Worm (Caenorhabditis elegans) whole organism, L2 larva: ENCODE measurements around the gene Y62E10A.3.
A peak's percentile ranks its signal among the peaks of the same experiment; 100 is the strongest.

Experiments used
- C34F6.9 ChIP-seq: fragments of 150-350 bp; optimal IDR thresholded peaks from 2 replicates; lab custom pipeline; 2014; ENCODE audit warnings: missing biosample characterization, missing genetic modification characterization
- F13H6.1 ChIP-seq: sonication (generic microtip); optimal IDR thresholded peaks from 2 replicates; lab custom pipeline; 2016; ENCODE audit warnings: missing genetic modification characterization, missing compliant biosample characterization
- R02D3.7 ChIP-seq: fragments of 150-350 bp; optimal IDR thresholded peaks from 2 replicates; lab custom pipeline; 2014; ENCODE audit warnings: missing biosample characterization, missing genetic modification characterization
- Y55F3AM.14 ChIP-seq: fragments of 200-800 bp; sonication (Bioruptor generic); optimal IDR thresholded peaks from 2 replicates; lab custom pipeline; 2018; ENCODE audit warnings: mild to moderate bottlenecking, missing genetic modification characterization, missing compliant biosample characterization
- alr-1 ChIP-seq: fragments of 150-350 bp; optimal IDR thresholded peaks from 2 replicates; lab custom pipeline; 2014; ENCODE audit warnings: missing biosample characterization, missing genetic modification characterization
- ama-1 ChIP-seq: fragments of 150-350 bp; optimal IDR thresholded peaks from 2 replicates; lab custom pipeline; 2018; ENCODE audit warnings: inconsistent platforms
- blmp-1 ChIP-seq: sonication (generic microtip); optimal IDR thresholded peaks from 2 replicates; lab custom pipeline; 2017; ENCODE audit warnings: missing genetic modification characterization, mild to moderate bottlenecking, missing compliant biosample characterization, antibody characterized with exemption, moderate library complexity; ENCODE audit not compliant: insufficient read depth
- ceh-16 ChIP-seq: fragments of 150-350 bp; optimal IDR thresholded peaks from 2 replicates; lab custom pipeline; 2014; ENCODE audit warnings: missing biosample characterization, missing genetic modification characterization
- ceh-82 ChIP-seq: fragments of 150-350 bp; optimal IDR thresholded peaks from 2 replicates; lab custom pipeline; 2014; ENCODE audit warnings: missing biosample characterization, missing genetic modification characterization
- crh-2 ChIP-seq: sonication (generic microtip); optimal IDR thresholded peaks from 2 replicates; lab custom pipeline; 2017; ENCODE audit warnings: missing biosample characterization, missing genetic modification characterization
- dmd-4 ChIP-seq: sonication (generic microtip); optimal IDR thresholded peaks from 2 replicates; lab custom pipeline; 2017; ENCODE audit warnings: missing biosample characterization, missing genetic modification characterization
- egl-27 ChIP-seq: sonication (generic microtip); optimal IDR thresholded peaks from 3 replicates; lab custom pipeline; 2017; ENCODE audit warnings: missing biosample characterization, missing genetic modification reagents, missing genetic modification characterization
- elt-3 ChIP-seq: sonication (generic microtip); optimal IDR thresholded peaks from 2 replicates; lab custom pipeline; 2017; ENCODE audit warnings: missing biosample characterization, missing genetic modification characterization
- fos-1 ChIP-seq: fragments of 150-350 bp; optimal IDR thresholded peaks from 2 replicates; lab custom pipeline; 2014; ENCODE audit warnings: missing biosample characterization, missing genetic modification characterization
- gmeb-1 ChIP-seq: fragments of 150-350 bp; optimal IDR thresholded peaks from 2 replicates; lab custom pipeline; 2014; ENCODE audit warnings: missing biosample characterization, missing genetic modification characterization
- lin-11 ChIP-seq: fragments of 150-350 bp; sonication (generic microtip); optimal IDR thresholded peaks from 2 replicates; lab custom pipeline; 2014; ENCODE audit warnings: missing biosample characterization, missing genetic modification characterization, inconsistent platforms, mixed read lengths
- lsy-2 ChIP-seq, 2 experiments: fragments of 150-350 bp in 1 of 2; sonication (generic microtip) in 1 of 2; optimal IDR thresholded peaks; 2 replicates each; lab custom pipeline; 2014 to 2017; ENCODE audit warnings: missing biosample characterization in 2 of 2, missing genetic modification characterization in 2 of 2
- mbf-1 ChIP-seq: sonication (generic microtip); optimal IDR thresholded peaks from 2 replicates; lab custom pipeline; 2017; ENCODE audit warnings: missing biosample characterization, missing genetic modification characterization
- mdl-1 ChIP-seq, 2 experiments: fragments of 150-350 bp in 1 of 2; sonication (generic microtip) in 1 of 2; optimal IDR thresholded peaks; 2 replicates each; lab custom pipeline; 2017; ENCODE audit warnings: missing biosample characterization in 2 of 2, missing genetic modification characterization in 2 of 2
- nhr-10 ChIP-seq: sonication (generic microtip); optimal IDR thresholded peaks from 2 replicates; lab custom pipeline; 2017; ENCODE audit warnings: missing biosample characterization, missing genetic modification characterization
- nhr-11 ChIP-seq: fragments of 150-350 bp; optimal IDR thresholded peaks from 2 replicates; lab custom pipeline; 2014; ENCODE audit warnings: missing biosample characterization, missing genetic modification characterization
- nhr-129 ChIP-seq: fragments of 150-350 bp; optimal IDR thresholded peaks from 2 replicates; lab custom pipeline; 2014; ENCODE audit warnings: missing biosample characterization, missing genetic modification characterization
- nhr-21 ChIP-seq: fragments of 150-350 bp; optimal IDR thresholded peaks from 2 replicates; lab custom pipeline; 2014; ENCODE audit warnings: missing biosample characterization, missing genetic modification characterization
- nhr-25 ChIP-seq: fragments of 150-350 bp; sonication (generic microtip); optimal IDR thresholded peaks from 3 replicates; lab custom pipeline; 2014; ENCODE audit warnings: missing biosample characterization, missing genetic modification characterization
- nhr-6 ChIP-seq: fragments of 150-350 bp; optimal IDR thresholded peaks from 2 replicates; lab custom pipeline; 2014; ENCODE audit warnings: missing biosample characterization, missing genetic modification characterization
- nhr-77 ChIP-seq: fragments of 150-350 bp; optimal IDR thresholded peaks from 2 replicates; lab custom pipeline; 2014; ENCODE audit warnings: missing biosample characterization, missing genetic modification characterization
- peb-1 ChIP-seq: fragments of 150-350 bp; optimal IDR thresholded peaks from 2 replicates; lab custom pipeline; 2014; ENCODE audit warnings: missing biosample characterization, missing genetic modification characterization
- skn-1 ChIP-seq: sonication (generic microtip); optimal IDR thresholded peaks from 2 replicates; lab custom pipeline; 2017; ENCODE audit warnings: missing biosample characterization, missing genetic modification characterization
- sma-3 ChIP-seq: sonication (generic microtip); optimal IDR thresholded peaks from 2 replicates; lab custom pipeline; 2016; ENCODE audit warnings: missing genetic modification reagents, missing genetic modification characterization, missing compliant biosample characterization
- sma-9 ChIP-seq, 2 experiments: fragments of 150-350 bp in 1 of 2; sonication (generic microtip) in 1 of 2; optimal IDR thresholded peaks; 2 replicates each; lab custom pipeline; 2014 to 2016; ENCODE audit warnings: missing genetic modification characterization in 2 of 2, mild to moderate bottlenecking in 1 of 2, missing biosample characterization in 1 of 2, missing compliant biosample characterization in 1 of 2, missing genetic modification reagents in 1 of 2, moderate library complexity in 1 of 2
- snpc-4 ChIP-seq: fragments of 150-350 bp; optimal IDR thresholded peaks from 2 replicates; lab custom pipeline; 2014; ENCODE audit warnings: missing biosample characterization, missing genetic modification characterization
- unc-39 ChIP-seq: fragments of 150-350 bp; optimal IDR thresholded peaks from 2 replicates; lab custom pipeline; 2014; ENCODE audit warnings: missing biosample characterization, missing genetic modification characterization
- unc-55 ChIP-seq: fragments of 150-350 bp; sonication (generic microtip); optimal IDR thresholded peaks from 3 replicates; lab custom pipeline; 2014; ENCODE audit warnings: missing biosample characterization, missing genetic modification reagents, missing genetic modification characterization
- unc-62 ChIP-seq: fragments of 150-350 bp; optimal IDR thresholded peaks from 2 replicates; lab custom pipeline; 2014; ENCODE audit warnings: missing biosample characterization, missing genetic modification reagents, missing genetic modification characterization
- zag-1 ChIP-seq: fragments of 150-350 bp; optimal IDR thresholded peaks from 2 replicates; lab custom pipeline; 2014; ENCODE audit warnings: missing biosample characterization, missing genetic modification characterization
- ztf-1 ChIP-seq: fragments of 200-800 bp; sonication (Bioruptor generic); conservative IDR thresholded peaks from 2 replicates; pipeline ENCODE4 v1.3.6; 2022; ENCODE audit warnings: missing genetic modification characterization, missing compliant biosample characterization
- ztf-11 ChIP-seq: sonication (generic microtip); optimal IDR thresholded peaks from 2 replicates; lab custom pipeline; 2017; ENCODE audit warnings: missing biosample characterization, missing genetic modification characterization
- ztf-4 ChIP-seq: fragments of 150-350 bp; optimal IDR thresholded peaks from 2 replicates; lab custom pipeline; 2014; ENCODE audit warnings: missing biosample characterization, missing genetic modification characterization

Gene Y62E10A.3

DNA sequence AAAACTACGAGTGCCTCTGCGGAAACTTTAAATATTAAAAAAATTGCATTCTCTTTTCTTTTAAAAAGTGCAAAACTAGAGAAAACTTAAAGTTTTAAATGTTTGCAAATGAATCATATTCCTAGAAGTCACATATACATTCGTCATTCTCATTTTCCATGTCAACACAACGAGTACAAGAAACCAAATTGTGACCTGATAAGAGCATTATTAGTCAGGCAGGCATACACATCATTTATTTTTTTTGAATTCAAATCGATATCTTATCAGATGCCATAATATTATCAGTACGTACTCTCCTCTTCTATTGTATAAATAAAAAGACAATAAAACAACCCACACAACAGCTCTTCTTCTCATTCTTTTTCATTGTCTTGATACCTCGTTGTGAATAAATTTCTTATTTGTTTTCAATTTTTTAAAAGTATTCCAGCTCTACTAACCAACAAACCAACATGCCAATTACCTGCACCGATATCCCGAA is 12.8 kb downstream of the Y62E10A.3 start, which contains the start of gene W02A2.9:
Gene W02A2.9 (plus strand): TSS at position 434 of the 484 bp plus-strand sequence.
- TF ChIP-seq fos-1 (tag; lab: Kevin White, UChicago) (peak; percentile 93), crh-2 (tag; lab: Kevin White, UChicago) (peak; percentile 43), dmd-4 (no peak), blmp-1 (tag; lab: Kevin White, UChicago) (no peak), gmeb-1 (tag; lab: Kevin White, UChicago) (peak; percentile 21), unc-55 (no peak), nhr-129 (tag; lab: Kevin White, UChicago) (peak; percentile 30), sma-9 (GFP tag; optimal IDR thresholded peaks at IDR 0.05; lab: Kevin White, UChicago) (peak; percentile 74), sma-9 (tag; optimal IDR thresholded peaks at IDR 0.05; lab: Kevin White, UChicago) (no peak), elt-3 (tag; lab: Kevin White, UChicago) (no peak), mdl-1 (tag; optimal IDR thresholded peaks at IDR 0.05; lab: Kevin White, UChicago) (no peak), ceh-16 (tag; lab: Kevin White, UChicago) (no peak)
- TF ChIP-seq, all 48 proteins: peak for 5

DNA sequence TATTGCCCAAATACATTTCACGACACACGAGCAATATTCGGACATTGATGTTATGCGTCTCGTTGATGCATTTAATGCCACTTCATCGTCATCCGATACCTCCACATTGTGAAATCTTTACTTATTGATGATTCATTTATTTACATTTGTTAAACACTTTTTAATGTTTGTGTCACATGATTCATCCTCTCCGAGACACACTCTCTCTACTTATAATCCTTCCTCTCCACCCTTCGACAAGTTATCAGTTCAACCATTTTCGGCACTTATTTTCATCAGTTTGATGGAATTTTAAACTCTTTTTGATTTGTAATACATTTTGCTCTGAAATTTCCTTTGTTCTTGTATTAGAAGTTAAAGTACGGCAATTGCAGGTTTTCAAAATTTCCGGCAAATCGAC is 14.0 kb downstream of the Y62E10A.3 start:
- TF ChIP-seq F13H6.1 (tag; lab: Kevin White, UChicago) (peak; percentile 9), nhr-25 (tag; lab: Kevin White, UChicago) (no peak), zag-1 (no peak), ztf-11 (tag; lab: Kevin White, UChicago) (no peak), lin-11 (no peak), unc-55 (no peak), C34F6.9 (no peak), sma-9 (GFP tag; optimal IDR thresholded peaks at IDR 0.05; lab: Kevin White, UChicago) (peak; percentile 61), sma-9 (tag; optimal IDR thresholded peaks at IDR 0.05; lab: Kevin White, UChicago) (no peak), Y55F3AM.14 (no peak), skn-1 (tag; lab: Kevin White, UChicago) (no peak), unc-39 (tag; lab: Kevin White, UChicago) (no peak), fos-1 (tag; lab: Kevin White, UChicago) (peak; percentile 73), egl-27 (tag; lab: Kevin White, UChicago) (no peak), gmeb-1 (tag; lab: Kevin White, UChicago) (peak; percentile 13), R02D3.7 (no peak), mbf-1 (tag; lab: Kevin White, UChicago) (no peak), nhr-129 (tag; lab: Kevin White, UChicago) (peak; percentile 63), unc-62 (GFP tag; lab: Kevin White, UChicago) (no peak), lsy-2 (tag; optimal IDR thresholded peaks at IDR 0.05; lab: Kevin White, UChicago) (no peak), snpc-4 (no peak), ztf-4 (tag; lab: Kevin White, UChicago) (no peak), alr-1 (tag; lab: Kevin White, UChicago) (no peak), ama-1 (lab: Kevin White, UChicago) (no peak), dmd-4 (no peak), ztf-1 (GFP tag; lab: Robert Waterston, UW) (no peak), nhr-77 (tag; lab: Kevin White, UChicago) (no peak), peb-1 (no peak)

DNA sequence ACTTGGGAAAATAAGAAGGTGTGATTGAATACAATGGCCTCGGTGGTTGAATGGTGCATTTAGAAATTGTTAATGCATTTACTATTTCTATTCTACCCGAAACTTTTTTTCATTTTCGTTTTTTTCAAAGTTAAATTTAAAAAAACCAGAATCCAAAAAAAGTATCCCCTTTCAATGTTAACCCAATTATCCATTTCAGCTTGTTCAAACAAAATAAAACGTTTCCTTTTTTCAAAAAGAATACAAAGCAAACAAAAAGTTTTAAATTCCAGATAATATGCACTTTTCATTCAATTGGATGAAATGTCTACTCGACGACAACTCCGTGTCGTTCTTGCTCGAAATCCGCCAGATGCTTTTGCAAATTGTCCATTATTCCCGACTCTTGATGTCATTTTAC is 17.5 kb downstream of the Y62E10A.3 start, which contains the start of gene W02A2.5:
Gene W02A2.5 (plus strand): TSS at position 301 of the 400 bp plus-strand sequence.
- TF ChIP-seq crh-2 (tag; lab: Kevin White, UChicago) (no peak), lin-11 (no peak), egl-27 (tag; lab: Kevin White, UChicago) (no peak), gmeb-1 (tag; lab: Kevin White, UChicago) (no peak), C34F6.9 (no peak), nhr-21 (tag; lab: Kevin White, UChicago) (no peak), nhr-6 (no peak), sma-3 (GFP tag; lab: Kevin White, UChicago) (no peak), unc-39 (tag; lab: Kevin White, UChicago) (no peak), nhr-10 (tag; lab: Kevin White, UChicago) (no peak)

DNA sequence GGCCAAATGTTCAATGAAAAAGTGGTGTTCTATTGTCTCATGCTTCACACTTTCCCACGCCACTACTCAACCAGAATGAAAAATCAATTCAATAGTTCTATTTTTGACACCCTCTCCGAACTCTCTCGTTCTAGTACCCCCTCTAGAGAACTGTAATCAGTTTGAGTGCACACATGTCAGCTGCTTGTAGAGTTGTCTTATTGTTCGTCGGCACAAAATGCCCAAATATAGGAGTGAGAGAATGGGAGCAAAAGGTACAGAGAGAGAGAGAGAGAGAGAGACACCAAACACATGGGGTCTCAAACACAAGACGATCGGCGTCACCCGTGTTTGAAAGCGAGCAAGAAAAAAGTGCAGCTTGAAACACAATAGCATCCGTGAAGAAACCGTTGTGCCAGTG is 25.8 kb downstream of the Y62E10A.3 start:
- TF ChIP-seq sma-3 (GFP tag; lab: Kevin White, UChicago) (no peak), fos-1 (tag; lab: Kevin White, UChicago) (peak; percentile 27), sma-9 (GFP tag; optimal IDR thresholded peaks at IDR 0.05; lab: Kevin White, UChicago) (peak; percentile 34), sma-9 (tag; optimal IDR thresholded peaks at IDR 0.05; lab: Kevin White, UChicago) (no peak), ztf-4 (tag; lab: Kevin White, UChicago) (no peak), ceh-82 (tag; lab: Kevin White, UChicago) (no peak), F13H6.1 (tag; lab: Kevin White, UChicago) (peak; percentile 23), nhr-129 (tag; lab: Kevin White, UChicago) (peak; percentile 53), lin-11 (no peak), zag-1 (no peak), peb-1 (no peak), nhr-11 (tag; lab: Kevin White, UChicago) (no peak)
